Fruit fly (Drosophila melanogaster) whole organism, wandering third instar larva: ENCODE data around the gene CG8001.

Experiments
- Abd-B ChIP-seq: fragments of >200 bp; optimal IDR thresholded peaks from 2 replicates; lab custom pipeline; 2017; ENCODE audit warnings: missing biosample characterization, missing genetic modification characterization
- Hr78 ChIP-seq: fragments of >200 bp; optimal IDR thresholded peaks from 2 replicates; lab custom pipeline; 2017; ENCODE audit warnings: missing biosample characterization, missing genetic modification characterization
- Myc ChIP-seq: fragments of >200 bp; optimal IDR thresholded peaks from 2 replicates; lab custom pipeline; 2017
- N ChIP-seq: fragments of >200 bp; optimal IDR thresholded peaks from 2 replicates; lab custom pipeline; 2018; ENCODE audit warnings: missing biosample characterization, missing external identifiers, missing genetic modification characterization
- br ChIP-seq: fragments of 200-800 bp; sonication (Bioruptor generic); optimal IDR thresholded peaks from 2 replicates; lab custom pipeline; 2016; ENCODE audit warnings: missing biosample characterization, missing genetic modification characterization
- brk ChIP-seq: fragments of 200-800 bp; sonication (Bioruptor generic); optimal IDR thresholded peaks from 2 replicates; lab custom pipeline; 2016; ENCODE audit warnings: missing biosample characterization, mild to moderate bottlenecking, missing genetic modification characterization
- dl ChIP-seq, 2 experiments: fragments of 175-275, 200-275 bp in 1 of 2; fragments of 200-275 bp in 1 of 2; sonication (Bioruptor generic); optimal IDR thresholded peaks; lab custom pipeline; 2018; ENCODE audit warnings: mild to moderate bottlenecking in 2 of 2, missing biosample characterization in 2 of 2, missing genetic modification characterization in 2 of 2, moderate library complexity in 2 of 2; ENCODE audit not compliant: partially characterized antibody in 2 of 2, insufficient read depth in 1 of 2
- dsf ChIP-seq: sonication (Bioruptor generic); optimal IDR thresholded peaks from 2 replicates; lab custom pipeline; 2016; ENCODE audit warnings: missing biosample characterization, missing genetic modification characterization, borderline replicate concordance
- ey ChIP-seq: fragments of 200-800 bp; sonication (Bioruptor generic); optimal IDR thresholded peaks from 2 replicates; lab custom pipeline; 2016; ENCODE audit warnings: missing biosample characterization, missing genetic modification characterization
- h ChIP-seq: fragments of 200-800 bp; sonication (Bioruptor generic); optimal IDR thresholded peaks from 3 replicates; lab custom pipeline; 2016; ENCODE audit warnings: missing biosample characterization, mild to moderate bottlenecking, missing genetic modification characterization
- pan ChIP-seq: fragments of >200 bp; optimal IDR thresholded peaks from 2 replicates; lab custom pipeline; 2017
- psq ChIP-seq: fragments of 200-800 bp; sonication (Bioruptor generic); optimal IDR thresholded peaks from 3 replicates; lab custom pipeline; 2017; ENCODE audit warnings: missing biosample characterization, mild to moderate bottlenecking, missing genetic modification characterization, moderate library complexity
- rgr ChIP-seq: fragments of 200-800 bp; sonication (Bioruptor generic); optimal IDR thresholded peaks from 3 replicates; lab custom pipeline; 2016; ENCODE audit warnings: missing biosample characterization, mild to moderate bottlenecking, missing genetic modification characterization

- no peak for TF ChIP-seq Abd-B (GFP tag; lab: Kevin White, UChicago)
- TF ChIP-seq br (GFP tag; lab: Kevin White, UChicago) = no peak
- TF ChIP-seq rgr (GFP tag; lab: Kevin White, UChicago) = peak; percentile 39
- peak; percentile 20 for TF ChIP-seq h (GFP tag; lab: Kevin White, UChicago)
- TF ChIP-seq N (GFP tag; lab: Kevin White, UChicago) = no peak
- no peak for TF ChIP-seq dl (GFP tag; optimal IDR thresholded peaks at IDR 0.05; lab: Kevin White, UChicago; ENCODE audit: insufficient read depth in 1 of 2, partially characterized antibody in 2 of 2)
- no peak for TF ChIP-seq Hr78 (GFP tag; lab: Kevin White, UChicago)
- no peak for TF ChIP-seq psq (GFP tag; lab: Kevin White, UChicago)
- no peak for TF ChIP-seq pan (lab: Kevin White, UChicago)
- TF ChIP-seq brk (GFP tag; lab: Kevin White, UChicago) = no peak
- TF ChIP-seq dsf (GFP tag; lab: Kevin White, UChicago) = no peak
- TF ChIP-seq ey = peak; percentile 60
- TF ChIP-seq Myc (lab: Kevin White, UChicago) = no peak
Observed at dm6 chr3L:1741107-1741506, 14.9 kb upstream of the CG8001 start.
